Worm (Caenorhabditis elegans) whole organism, midembryonic: ENCODE data around the gene nta-1.

ENCODE experiments used
- T22C8.4 ChIP-seq: fragments of 200-800 bp; sonication (Bioruptor generic); IDR thresholded peaks from 2 replicates; pipeline ENCODE4 v1.3.6; 2022; ENCODE audit warnings: missing genetic modification characterization, missing compliant biosample characterization
- flt-1 ChIP-seq: fragments of 200-800 bp; sonication (Bioruptor generic); IDR thresholded peaks from 2 replicates; pipeline ENCODE4 v1.3.6; 2022; ENCODE audit warnings: missing genetic modification characterization, missing compliant biosample characterization
- klf-2 ChIP-seq: fragments of 200-800 bp; sonication (Bioruptor generic); conservative IDR thresholded peaks from 2 replicates; pipeline ENCODE4 v1.3.6; 2022; ENCODE audit warnings: missing genetic modification reagents, missing genetic modification characterization, missing compliant biosample characterization
- med-1 ChIP-seq: sonication (generic microtip); optimal IDR thresholded peaks from 2 replicates; lab custom pipeline; 2017; ENCODE audit warnings: missing genetic modification characterization, mild to moderate bottlenecking, missing compliant biosample characterization, antibody characterized with exemption, missing genetic modification reagents; ENCODE audit not compliant: insufficient read depth
- ref-1 ChIP-seq: fragments of 200-800 bp; sonication (Bioruptor generic); conservative IDR thresholded peaks from 2 replicates; pipeline ENCODE4 v1.3.6; 2022; ENCODE audit warnings: missing genetic modification reagents, missing genetic modification characterization, missing compliant biosample characterization
- tab-1 ChIP-seq: fragments of 200-800 bp; sonication (Bioruptor generic); IDR thresholded peaks from 2 replicates; pipeline ENCODE4 v1.3.6; 2022; ENCODE audit warnings: missing genetic modification characterization, missing compliant biosample characterization
- ztf-23 ChIP-seq: fragments of 200-800 bp; sonication (Bioruptor generic); IDR thresholded peaks from 2 replicates; pipeline ENCODE4 v1.3.6; 2022; ENCODE audit warnings: missing genetic modification reagents, missing genetic modification characterization, missing compliant biosample characterization
- ztf-29 ChIP-seq: fragments of 200-800 bp; sonication (Bioruptor generic); IDR thresholded peaks from 2 replicates; pipeline ENCODE4 v1.3.6; 2022; ENCODE audit warnings: missing genetic modification reagents, missing genetic modification characterization, missing compliant biosample characterization

DNA sequence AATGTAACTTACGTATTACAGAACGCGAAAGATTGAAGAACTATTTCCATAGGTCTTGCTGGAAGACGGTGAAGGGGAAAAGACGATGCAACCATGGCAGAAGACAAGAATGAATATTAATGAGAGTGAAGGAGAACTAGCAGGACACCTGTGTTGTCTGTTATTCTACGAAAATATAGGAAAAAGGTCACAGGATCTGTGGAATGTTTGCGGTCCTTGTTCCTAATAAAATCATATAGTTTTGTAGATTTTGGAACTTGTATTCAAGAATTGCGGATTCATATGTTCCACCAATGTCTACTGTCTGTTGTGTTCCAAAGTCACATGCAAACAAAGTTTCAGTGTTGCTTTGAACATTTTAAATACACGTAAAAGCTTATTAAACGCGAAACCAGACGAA lies 8.6 kb upstream of the nta-1 start, which contains the start of gene sdz-11:
- no peak for TF ChIP-seq ztf-29 (GFP tag; lab: Robert Waterston, UW)
- no peak for TF ChIP-seq klf-2 (GFP tag; lab: Robert Waterston, UW)
- TF ChIP-seq flt-1 (GFP tag; lab: Robert Waterston, UW): no peak
- TF ChIP-seq med-1 (GFP tag; lab: Kevin White, UChicago): no peak
- no peak for TF ChIP-seq T22C8.4 (GFP tag; lab: Robert Waterston, UW)
- TF ChIP-seq ztf-23 (GFP tag; lab: Robert Waterston, UW): no peak
- no peak for TF ChIP-seq tab-1
- TF ChIP-seq ref-1 (GFP tag; lab: Robert Waterston, UW): no peak
